Worm (Caenorhabditis elegans) whole organism, L2 larva: ENCODE results near the gene srj-19.

Source experiments
- lin-13 ChIP-seq: fragments of 150-350 bp; optimal IDR thresholded peaks from 2 replicates; lab custom pipeline; 2014; ENCODE audit warnings: missing biosample characterization, missing genetic modification reagents, missing genetic modification characterization
- lin-39 ChIP-seq: fragments of 150-350 bp; optimal IDR thresholded peaks from 2 replicates; lab custom pipeline; 2014; ENCODE audit warnings: missing biosample characterization, missing genetic modification reagents, missing genetic modification characterization
- nhr-21 ChIP-seq: fragments of 150-350 bp; optimal IDR thresholded peaks from 2 replicates; lab custom pipeline; 2014; ENCODE audit warnings: missing biosample characterization, missing genetic modification characterization
- nhr-77 ChIP-seq: fragments of 150-350 bp; optimal IDR thresholded peaks from 2 replicates; lab custom pipeline; 2014; ENCODE audit warnings: missing biosample characterization, missing genetic modification characterization
- peb-1 ChIP-seq: fragments of 150-350 bp; optimal IDR thresholded peaks from 2 replicates; lab custom pipeline; 2014; ENCODE audit warnings: missing biosample characterization, missing genetic modification characterization
- sma-3 ChIP-seq: sonication (generic microtip); optimal IDR thresholded peaks from 2 replicates; lab custom pipeline; 2016; ENCODE audit warnings: missing genetic modification reagents, missing genetic modification characterization, missing compliant biosample characterization
- unc-62 ChIP-seq: fragments of 150-350 bp; optimal IDR thresholded peaks from 2 replicates; lab custom pipeline; 2014; ENCODE audit warnings: missing biosample characterization, missing genetic modification reagents, missing genetic modification characterization
- ztf-11 ChIP-seq: sonication (generic microtip); optimal IDR thresholded peaks from 2 replicates; lab custom pipeline; 2017; ENCODE audit warnings: missing biosample characterization, missing genetic modification characterization

DNA sequence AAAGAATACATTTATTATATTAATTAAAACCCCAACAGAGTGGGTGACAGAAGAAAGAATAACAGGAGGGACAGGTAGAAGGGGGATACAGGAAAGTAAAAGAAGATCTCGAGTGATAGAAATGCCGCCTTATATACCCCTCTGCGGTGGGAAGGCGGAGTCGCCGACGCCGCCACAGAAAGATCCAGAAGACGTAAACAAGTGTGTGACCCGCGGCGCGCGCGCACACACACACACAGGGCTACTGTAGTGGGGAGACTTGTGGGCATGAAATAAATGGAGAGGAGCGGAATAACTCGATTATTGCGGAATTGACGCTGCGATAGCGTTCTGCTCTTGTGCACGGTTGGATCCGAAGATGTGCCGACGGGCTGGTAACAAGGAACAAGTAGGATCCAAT, 25.2 kb upstream of the srj-19 start:
- TF ChIP-seq nhr-77 (tag; lab: Kevin White, UChicago) (no peak), lin-39 (no peak), lin-13 (GFP tag; lab: Kevin White, UChicago) (no peak), peb-1 (tag; lab: Kevin White, UChicago) (no peak), unc-62 (GFP tag; lab: Kevin White, UChicago) (no peak), nhr-21 (tag; lab: Kevin White, UChicago) (no peak), sma-3 (no peak), ztf-11 (tag; lab: Kevin White, UChicago) (no peak)
